Worm (Caenorhabditis elegans) whole organism, L4 larva: ENCODE results near the gene mtm-6.

Experiments
- F10B5.3 ChIP-seq: sonication (generic microtip); optimal IDR thresholded peaks from 2 replicates; lab custom pipeline; 2016; ENCODE audit warnings: mild to moderate bottlenecking, missing genetic modification characterization, missing compliant biosample characterization
- F37D6.2 ChIP-seq: sonication (generic microtip); optimal IDR thresholded peaks from 2 replicates; lab custom pipeline; 2016; ENCODE audit warnings: mild to moderate bottlenecking, missing genetic modification characterization, missing compliant biosample characterization
- R02D3.7 ChIP-seq: fragments of 150-350 bp; sonication (generic microtip); optimal IDR thresholded peaks from 3 replicates; lab custom pipeline; 2014; ENCODE audit warnings: missing biosample characterization, missing genetic modification characterization
- T26A8.4 ChIP-seq: fragments of 200-800 bp; sonication (Bioruptor generic); IDR thresholded peaks from 2 replicates; pipeline ENCODE4 v1.3.6; 2022; ENCODE audit warnings: missing genetic modification characterization, missing compliant biosample characterization
- Y48G9A.11 ChIP-seq: fragments of 200-800 bp; sonication (Bioruptor generic); IDR thresholded peaks from 2 replicates; pipeline ENCODE4 v1.3.6; 2022; ENCODE audit warnings: missing genetic modification reagents, missing genetic modification characterization, missing compliant biosample characterization
- aha-1 ChIP-seq: fragments of 150-350 bp; peaks from one replicate; lab custom pipeline; 2014; ENCODE audit warnings: missing biosample characterization, missing genetic modification characterization
- attf-4 ChIP-seq: sonication (generic microtip); optimal IDR thresholded peaks from 3 replicates; lab custom pipeline; 2017; ENCODE audit warnings: missing biosample characterization, missing genetic modification characterization
- ctbp-1 ChIP-seq: fragments of 200-800 bp; sonication (Bioruptor generic); IDR thresholded peaks from 2 replicates; pipeline ENCODE4 v1.3.6; 2022; ENCODE audit warnings: missing genetic modification reagents, missing genetic modification characterization, missing compliant biosample characterization
- daf-12 ChIP-seq: fragments of 150-350 bp; optimal IDR thresholded peaks from 2 replicates; lab custom pipeline; 2014; ENCODE audit warnings: missing biosample characterization, missing genetic modification reagents, missing genetic modification characterization
- daf-19 ChIP-seq: fragments of 200-800 bp; sonication (Bioruptor generic); conservative IDR thresholded peaks from 2 replicates; pipeline ENCODE4 v1.3.6; 2022; ENCODE audit warnings: missing genetic modification characterization, missing compliant biosample characterization
- dpl-1 ChIP-seq: fragments of 150-350 bp; optimal IDR thresholded peaks from 2 replicates; lab custom pipeline; 2014; ENCODE audit warnings: missing biosample characterization, missing genetic modification reagents, missing genetic modification characterization
- duxl-1 ChIP-seq: sonication (generic microtip); optimal IDR thresholded peaks from 2 replicates; lab custom pipeline; 2016; ENCODE audit warnings: mild to moderate bottlenecking, missing genetic modification characterization, moderate library complexity, missing compliant biosample characterization; ENCODE audit not compliant: poor library complexity
- dve-1 ChIP-seq: sonication (generic microtip); optimal IDR thresholded peaks from 2 replicates; lab custom pipeline; 2017; ENCODE audit warnings: antibody characterized with exemption, mild to moderate bottlenecking, missing genetic modification characterization, missing compliant biosample characterization; ENCODE audit not compliant: insufficient read depth
- egl-43 ChIP-seq: fragments of 200-800 bp; sonication (Bioruptor generic); IDR thresholded peaks from 2 replicates; pipeline ENCODE4 v1.3.6; 2022; ENCODE audit warnings: missing genetic modification reagents, missing genetic modification characterization, missing compliant biosample characterization
- fos-1 ChIP-seq: fragments of 150-350 bp; optimal IDR thresholded peaks from 2 replicates; lab custom pipeline; 2014; ENCODE audit warnings: missing biosample characterization, missing genetic modification characterization
- hif-1 ChIP-seq, 2 experiments: sonication (generic microtip); optimal IDR thresholded peaks; 2 replicates each; lab custom pipeline; 2016 to 2017; ENCODE audit warnings: missing compliant biosample characterization in 2 of 2, missing genetic modification characterization in 2 of 2, missing genetic modification reagents in 2 of 2, missing genotype in 2 of 2, mild to moderate bottlenecking in 1 of 2
- hlh-30 ChIP-seq: sonication (generic microtip); optimal IDR thresholded peaks from 2 replicates; lab custom pipeline; 2017; ENCODE audit warnings: antibody characterized with exemption, mild to moderate bottlenecking, missing genetic modification characterization, missing compliant biosample characterization; ENCODE audit not compliant: insufficient read depth
- hmg-1.1 ChIP-seq: fragments of 200-800 bp; sonication (Bioruptor generic); IDR thresholded peaks from 2 replicates; pipeline ENCODE4 v1.3.6; 2022; ENCODE audit warnings: missing genetic modification reagents, missing genetic modification characterization, missing compliant biosample characterization
- lir-3 ChIP-seq: sonication (generic microtip); optimal IDR thresholded peaks from 2 replicates; lab custom pipeline; 2016; ENCODE audit warnings: mild to moderate bottlenecking, missing genetic modification characterization, missing compliant biosample characterization
- madf-9 ChIP-seq: fragments of 200-800 bp; sonication (Bioruptor generic); conservative IDR thresholded peaks from 2 replicates; pipeline ENCODE4 v1.3.6; 2022; ENCODE audit warnings: missing genetic modification reagents, missing genetic modification characterization, missing compliant biosample characterization
- mdl-1 ChIP-seq, 2 experiments: fragments of 150-350 bp in 1 of 2; sonication (generic microtip) in 1 of 2; optimal IDR thresholded peaks; 2 replicates each; lab custom pipeline; 2014 to 2017; ENCODE audit warnings: missing biosample characterization in 2 of 2, missing genetic modification characterization in 2 of 2
- mes-2 ChIP-seq: sonication (generic microtip); optimal IDR thresholded peaks from 2 replicates; lab custom pipeline; 2016; ENCODE audit warnings: missing genotype, mild to moderate bottlenecking, missing genetic modification characterization, missing compliant biosample characterization; ENCODE audit not compliant: poor library complexity, severe bottlenecking
- nhr-102 ChIP-seq: sonication (generic microtip); optimal IDR thresholded peaks from 2 replicates; lab custom pipeline; 2016; ENCODE audit warnings: mild to moderate bottlenecking, missing genetic modification characterization, moderate library complexity, missing compliant biosample characterization
- nhr-11 ChIP-seq: fragments of 150-350 bp; optimal IDR thresholded peaks from 2 replicates; lab custom pipeline; 2014; ENCODE audit warnings: missing biosample characterization, missing genetic modification characterization
- nhr-25 ChIP-seq: sonication (generic microtip); optimal IDR thresholded peaks from 2 replicates; lab custom pipeline; 2017; ENCODE audit warnings: missing genetic modification characterization, mild to moderate bottlenecking, missing compliant biosample characterization, antibody characterized with exemption, moderate library complexity, borderline replicate concordance; ENCODE audit not compliant: insufficient read depth
- nhr-41 ChIP-seq: fragments of 200-800 bp; sonication (Bioruptor generic); IDR thresholded peaks from 2 replicates; pipeline ENCODE4 v1.3.6; 2022; ENCODE audit warnings: missing genetic modification reagents, missing genetic modification characterization, missing compliant biosample characterization
- nhr-6 ChIP-seq: fragments of 150-350 bp; optimal IDR thresholded peaks from 2 replicates; lab custom pipeline; 2014; ENCODE audit warnings: missing biosample characterization, missing genetic modification characterization
- nhr-76 ChIP-seq: fragments of 150-350 bp; optimal IDR thresholded peaks from 2 replicates; lab custom pipeline; 2014; ENCODE audit warnings: missing biosample characterization, missing genetic modification characterization
- pha-4 ChIP-seq, 2 experiments: fragments of 150-350 bp in 1 of 2; fragments of 200-800 bp in 1 of 2; sonication (Bioruptor generic) in 1 of 2; IDR thresholded peaks in 1 of 2; optimal IDR thresholded peaks in 1 of 2; 2 replicates each; pipeline versions ENCODE4 v1.3.6 to Lab custom; 2014 to 2022; ENCODE audit warnings: missing genetic modification characterization in 2 of 2, missing genetic modification reagents in 2 of 2, missing biosample characterization in 1 of 2, missing compliant biosample characterization in 1 of 2
- saeg-2 ChIP-seq: fragments of 200-800 bp; sonication (Bioruptor generic); IDR thresholded peaks from 2 replicates; pipeline ENCODE4 v1.3.6; 2022; ENCODE audit warnings: missing genetic modification reagents, missing genetic modification characterization, missing compliant biosample characterization
- set-16 ChIP-seq: fragments of 200-800 bp; sonication (Bioruptor generic); IDR thresholded peaks from 2 replicates; pipeline ENCODE4 v1.3.6; 2022; ENCODE audit warnings: missing genetic modification reagents, missing genetic modification characterization, missing compliant biosample characterization
- skn-1 ChIP-seq: fragments of 150-350 bp; optimal IDR thresholded peaks from 2 replicates; lab custom pipeline; 2014; ENCODE audit warnings: missing biosample characterization, missing genetic modification characterization
- spr-1 ChIP-seq: sonication (generic microtip); optimal IDR thresholded peaks from 2 replicates; lab custom pipeline; 2016; ENCODE audit warnings: mild to moderate bottlenecking, missing genetic modification characterization, missing compliant biosample characterization
- tra-1 ChIP-seq: fragments of 200-800 bp; sonication (Bioruptor generic); IDR thresholded peaks from 2 replicates; pipeline ENCODE4 v1.3.6; 2022; ENCODE audit warnings: missing genetic modification reagents, missing genetic modification characterization, missing compliant biosample characterization
- unc-130 ChIP-seq: sonication (generic microtip); optimal IDR thresholded peaks from 2 replicates; lab custom pipeline; 2016; ENCODE audit warnings: missing genetic modification reagents, missing genetic modification characterization, missing compliant biosample characterization
- unc-39 ChIP-seq: sonication (generic microtip); optimal IDR thresholded peaks from 2 replicates; lab custom pipeline; 2017; ENCODE audit warnings: missing biosample characterization, missing genetic modification characterization
- zag-1 ChIP-seq: fragments of 150-350 bp; optimal IDR thresholded peaks from 2 replicates; lab custom pipeline; 2014; ENCODE audit warnings: missing biosample characterization, missing genetic modification characterization
- zfp-2 ChIP-seq: sonication (generic microtip); optimal IDR thresholded peaks from 2 replicates; lab custom pipeline; 2016; ENCODE audit warnings: mild to moderate bottlenecking, missing genetic modification characterization, missing compliant biosample characterization
- zip-11 ChIP-seq: fragments of 200-800 bp; sonication (Bioruptor generic); IDR thresholded peaks from 2 replicates; pipeline ENCODE4 v1.3.6; 2022; ENCODE audit warnings: missing genetic modification characterization, missing compliant biosample characterization
- ztf-11 ChIP-seq: fragments of 150-350 bp; optimal IDR thresholded peaks from 2 replicates; lab custom pipeline; 2014; ENCODE audit warnings: missing biosample characterization, missing genetic modification characterization

The mtm-6 gene

DNA sequence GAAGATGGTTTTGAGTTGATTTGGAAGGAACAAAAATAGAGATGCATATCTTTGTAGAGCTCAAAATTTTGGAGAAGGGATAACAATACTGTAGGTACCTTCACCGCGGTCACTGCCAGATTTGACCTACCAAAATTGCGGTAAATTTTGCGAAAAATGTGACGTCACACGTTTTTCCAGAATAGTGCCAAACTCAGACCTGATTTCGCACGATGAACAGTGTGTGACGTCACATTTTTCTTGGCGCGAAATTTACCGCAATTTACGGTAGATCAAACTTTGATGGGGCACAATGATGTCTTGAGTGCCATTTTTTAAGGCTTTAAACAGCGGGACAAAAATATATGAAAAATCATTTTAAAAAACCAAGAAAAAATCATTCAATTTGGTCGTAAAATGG lies 18.0 kb upstream of the mtm-6 start:
- TF ChIP-seq hmg-1.1 (no peak), pha-4 (GFP tag; IDR thresholded peaks at IDR 0.05; lab: Robert Waterston, UW) (no peak), pha-4 (tag; optimal IDR thresholded peaks at IDR 0.05; lab: Kevin White, UChicago) (no peak), mdl-1 (tag; optimal IDR thresholded peaks at IDR 0.05; lab: Kevin White, UChicago) (no peak), madf-9 (GFP tag; lab: Robert Waterston, UW) (no peak), hif-1 (tag; optimal IDR thresholded peaks at IDR 0.05; lab: Kevin White, UChicago) (no peak), zip-11 (GFP tag; lab: Robert Waterston, UW) (no peak), aha-1 (tag; lab: Kevin White, UChicago) (no peak), F37D6.2 (tag; lab: Kevin White, UChicago) (no peak), lir-3 (tag; lab: Kevin White, UChicago) (no peak)

DNA sequence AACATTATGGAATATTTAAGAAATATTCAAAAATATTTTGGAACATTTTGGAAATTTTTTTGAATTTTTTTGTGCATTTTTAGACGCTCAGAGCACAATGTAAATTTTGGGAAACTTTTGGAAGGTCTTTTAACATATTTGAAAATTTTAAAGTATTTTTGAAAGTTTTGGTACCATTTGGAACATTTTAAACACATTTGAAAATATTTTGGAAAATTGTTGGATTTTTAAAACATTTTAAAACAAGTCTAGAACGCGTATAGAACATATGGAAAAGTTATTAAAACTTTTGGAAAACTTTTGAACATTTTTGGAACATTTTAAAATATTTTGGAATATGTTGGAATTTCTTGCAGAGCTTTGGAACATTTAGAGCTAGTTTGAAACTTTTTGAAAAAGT lies 13.1 kb upstream of the mtm-6 start, which contains the start of gene sdz-20:
TSS of gene sdz-20 (plus strand) at position 301 of the 400 bp plus-strand sequence.
- TF ChIP-seq zfp-2 (no peak), hif-1 (tag; optimal IDR thresholded peaks at IDR 0.05; lab: Kevin White, UChicago) (no peak), hlh-30 (tag; lab: Kevin White, UChicago) (no peak), egl-43 (no peak), mes-2 (tag; lab: Kevin White, UChicago) (no peak), duxl-1 (tag; lab: Kevin White, UChicago) (no peak), nhr-76 (tag; lab: Kevin White, UChicago) (no peak), ztf-11 (tag; lab: Kevin White, UChicago) (no peak), ctbp-1 (GFP tag; lab: Robert Waterston, UW) (no peak), unc-39 (no peak), skn-1 (tag; lab: Kevin White, UChicago) (no peak), F10B5.3 (tag; lab: Kevin White, UChicago) (no peak), tra-1 (GFP tag; lab: Robert Waterston, UW) (no peak), lir-3 (tag; lab: Kevin White, UChicago) (no peak), R02D3.7 (tag; lab: Kevin White, UChicago) (no peak), spr-1 (tag; lab: Kevin White, UChicago) (no peak), madf-9 (GFP tag; lab: Robert Waterston, UW) (no peak), set-16 (GFP tag; lab: Robert Waterston, UW) (no peak), nhr-6 (tag; lab: Kevin White, UChicago) (no peak)

DNA sequence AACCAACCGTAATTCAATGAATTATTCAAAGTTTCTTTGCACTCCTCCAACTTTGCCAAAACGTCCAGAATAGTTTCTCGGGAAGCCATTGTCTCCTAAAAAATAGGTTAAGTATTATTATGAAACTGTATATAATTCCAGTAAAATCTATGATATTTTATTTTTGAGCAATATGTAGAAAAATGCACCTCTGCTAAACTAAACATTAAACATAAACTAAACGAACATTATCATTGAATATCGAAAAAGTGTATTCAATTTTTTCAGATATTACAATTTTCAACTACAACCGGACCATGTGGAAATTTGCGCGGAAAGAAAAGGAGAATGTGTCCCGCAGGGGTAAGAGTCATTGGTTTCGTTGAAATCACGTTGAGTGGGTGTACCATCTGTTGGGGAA lies 7.2 kb upstream of the mtm-6 start, which contains the start of gene F53A2.3:
TSS of gene F53A2.3 (minus strand) at position 101 of the 400 bp plus-strand sequence.
- no peak for TF ChIP-seq nhr-102 (tag; lab: Kevin White, UChicago)
- no peak for TF ChIP-seq nhr-25 (tag; lab: Kevin White, UChicago)
- TF ChIP-seq daf-12 (tag; lab: Kevin White, UChicago) = no peak
- TF ChIP-seq saeg-2 (GFP tag; lab: Robert Waterston, UW) = no peak
- TF ChIP-seq daf-19 (GFP tag; lab: Robert Waterston, UW) = no peak
- no peak for TF ChIP-seq dve-1 (tag; lab: Kevin White, UChicago)
- TF ChIP-seq nhr-11 = no peak
- no peak for TF ChIP-seq fos-1 (tag; lab: Kevin White, UChicago)
- no peak for TF ChIP-seq unc-130
- no peak for TF ChIP-seq set-16 (GFP tag; lab: Robert Waterston, UW)
- TF ChIP-seq attf-4 (tag; lab: Kevin White, UChicago) = no peak
- no peak for TF ChIP-seq zag-1 (tag; lab: Kevin White, UChicago)
- no peak for TF ChIP-seq T26A8.4 (GFP tag; lab: Robert Waterston, UW)
- no peak for TF ChIP-seq nhr-41 (GFP tag; lab: Robert Waterston, UW)
- no peak for TF ChIP-seq Y48G9A.11 (GFP tag; lab: Robert Waterston, UW)
- no peak for TF ChIP-seq dpl-1 (GFP tag; lab: Kevin White, UChicago)
- TF ChIP-seq, all 104 proteins: peak for 0
